Worm (Caenorhabditis elegans): Measurements from ENCODE around the gene sru-12.

- TF ChIP-seq him-1 (tag; optimal IDR thresholded peaks at IDR 0.05), result no peak
- no peak for TF ChIP-seq dao-5 (tag; optimal IDR thresholded peaks at IDR 0.05)
- TF ChIP-seq W03F9.2 (tag; optimal IDR thresholded peaks at IDR 0.05), result no peak
Observed at ce11 chrIV:13564284-13564683, 18.7 kb upstream of the sru-12 start.

Data from whole organism, L4/young adult.